Fruit fly (Drosophila melanogaster) whole organism, embryonic: Measurements from ENCODE around the gene CG15358.

Source experiments
- Aef1 ChIP-seq: fragments of 200-800 bp; sonication (Bioruptor generic); IDR thresholded peaks from 3 replicates; pipeline ENCODE4 v1.3.6; 2022; ENCODE audit warnings: missing biosample characterization, missing genetic modification characterization
- Atf3 ChIP-seq: fragments of 200-800 bp; sonication (Bioruptor generic); optimal IDR thresholded peaks from 3 replicates; lab custom pipeline; 2016; ENCODE audit warnings: missing biosample characterization, missing genetic modification characterization
- CG11247 ChIP-seq: fragments of 200-800 bp; sonication (Bioruptor generic); IDR thresholded peaks from 2 replicates; pipeline ENCODE4 v1.3.6; 2022; ENCODE audit warnings: missing biosample characterization, missing genetic modification characterization
- CG12155 ChIP-seq: fragments of 200-800 bp; sonication (Bioruptor generic); optimal IDR thresholded peaks from 3 replicates; lab custom pipeline; 2016; ENCODE audit warnings: missing biosample characterization, missing genetic modification characterization
- CG12219 ChIP-seq: fragments of 200-800 bp; sonication (Bioruptor generic); optimal IDR thresholded peaks from 3 replicates; lab custom pipeline; 2018; ENCODE audit warnings: missing biosample characterization, mild to moderate bottlenecking, missing genetic modification characterization
- CG14965 ChIP-seq: fragments of 200-800 bp; sonication (Bioruptor generic); optimal IDR thresholded peaks from 2 replicates; lab custom pipeline; 2016; ENCODE audit warnings: missing biosample characterization, missing genetic modification characterization, borderline replicate concordance
- CG15479 ChIP-seq: fragments of 200-800 bp; sonication (Bioruptor generic); optimal IDR thresholded peaks from 3 replicates; lab custom pipeline; 2019; ENCODE audit warnings: missing biosample characterization, mild to moderate bottlenecking, missing genetic modification characterization, moderate library complexity
- CG1832 ChIP-seq: fragments of 200-800 bp; sonication (Bioruptor generic); optimal IDR thresholded peaks from 2 replicates; lab custom pipeline; 2017; ENCODE audit warnings: missing biosample characterization, mild to moderate bottlenecking, missing genetic modification characterization, inconsistent platforms
- CG4707 ChIP-seq: fragments of 200-800 bp; sonication (Bioruptor generic); optimal IDR thresholded peaks from 2 replicates; lab custom pipeline; 2018; ENCODE audit warnings: missing biosample characterization, mild to moderate bottlenecking, missing genetic modification characterization, moderate library complexity
- CG5245 ChIP-seq: fragments of 200-800 bp; sonication (Bioruptor generic); optimal IDR thresholded peaks from 3 replicates; lab custom pipeline; 2016; ENCODE audit warnings: missing biosample characterization, missing genetic modification characterization
- CG7839 ChIP-seq: fragments of 200-800 bp; sonication (Bioruptor generic); optimal IDR thresholded peaks from 3 replicates; lab custom pipeline; 2018; ENCODE audit warnings: missing biosample characterization, mild to moderate bottlenecking, missing genetic modification characterization, moderate library complexity
- CG9797 ChIP-seq: fragments of 200-800 bp; sonication (Bioruptor generic); optimal IDR thresholded peaks from 3 replicates; lab custom pipeline; 2018; ENCODE audit warnings: missing biosample characterization, mild to moderate bottlenecking, missing genetic modification characterization
- D ChIP-seq, 2 experiments: fragments of 200-800 bp in 1 of 2; fragments of >200 bp in 1 of 2; sonication (Bioruptor generic) in 1 of 2; optimal IDR thresholded peaks; 2 replicates in 1 of 2; 3 replicates in 1 of 2; lab custom pipeline; 2017; ENCODE audit warnings: mild to moderate bottlenecking in 1 of 2, missing biosample characterization in 1 of 2, missing genetic modification characterization in 1 of 2, missing genetic modification reagents in 1 of 2
- Dad ChIP-seq: fragments of 200-800 bp; sonication (Bioruptor generic); optimal IDR thresholded peaks from 3 replicates; lab custom pipeline; 2016; ENCODE audit warnings: missing biosample characterization, missing genetic modification characterization
- Deaf1 ChIP-seq: fragments of 200-800 bp; optimal IDR thresholded peaks from 3 replicates; lab custom pipeline; 2019; ENCODE audit warnings: missing biosample characterization, mild to moderate bottlenecking, missing genetic modification characterization, moderate library complexity
- HLH3B ChIP-seq: fragments of 200-800 bp; sonication (Bioruptor generic); IDR thresholded peaks from 2 replicates; pipeline ENCODE4 v1.3.6; 2022; ENCODE audit warnings: missing biosample characterization, missing genetic modification characterization
- HmgD ChIP-seq: fragments of 200-800 bp; sonication (Bioruptor generic); optimal IDR thresholded peaks from 3 replicates; lab custom pipeline; 2016; ENCODE audit warnings: missing biosample characterization, missing genetic modification characterization
- Lpt ChIP-seq: fragments of >200 bp; optimal IDR thresholded peaks from 2 replicates; lab custom pipeline; 2018; ENCODE audit warnings: missing biosample characterization, missing genetic modification characterization
- MTF-1 ChIP-seq: fragments of 200-800 bp; sonication (Bioruptor generic); optimal IDR thresholded peaks from 2 replicates; lab custom pipeline; 2018; ENCODE audit warnings: missing biosample characterization, mild to moderate bottlenecking, missing genetic modification characterization, borderline replicate concordance
- Max ChIP-seq: fragments of 200-800 bp; sonication (Bioruptor generic); optimal IDR thresholded peaks from 2 replicates; lab custom pipeline; 2016; ENCODE audit warnings: missing biosample characterization, mild to moderate bottlenecking, missing genetic modification characterization
- Nf-YB ChIP-seq: fragments of 200-800 bp; sonication (Bioruptor generic); optimal IDR thresholded peaks from 3 replicates; lab custom pipeline; 2019; ENCODE audit warnings: missing biosample characterization, mild to moderate bottlenecking, missing genetic modification characterization, moderate library complexity
- Sry-β ChIP-seq: fragments of 200-800 bp; sonication (Bioruptor generic); optimal IDR thresholded peaks from 2 replicates; lab custom pipeline; 2018; ENCODE audit warnings: missing biosample characterization, mild to moderate bottlenecking, missing genetic modification characterization, moderate library complexity
- Stat92E ChIP-seq, 3 experiments: fragments of >200 bp in 2 of 3; fragments of 200-800 bp in 1 of 3; sonication (Bioruptor generic) in 1 of 3; optimal IDR thresholded peaks; 2 replicates each; lab custom pipeline; 2017 to 2019; ENCODE audit warnings: missing biosample characterization in 3 of 3, missing genetic modification characterization in 3 of 3, mild to moderate bottlenecking in 1 of 3, moderate library complexity in 1 of 3
- TFAM ChIP-seq: fragments of 200-800 bp; sonication (Bioruptor generic); optimal IDR thresholded peaks from 2 replicates; lab custom pipeline; 2017; ENCODE audit warnings: missing biosample characterization, missing genetic modification characterization, inconsistent platforms
- ara ChIP-seq: fragments of 200-800 bp; sonication (Bioruptor generic); IDR thresholded peaks from 2 replicates; pipeline ENCODE4 v1.3.6; 2022; ENCODE audit warnings: missing biosample characterization, missing genetic modification characterization
- cg ChIP-seq: fragments of 200-800 bp; sonication (Bioruptor generic); optimal IDR thresholded peaks from 3 replicates; lab custom pipeline; 2019; ENCODE audit warnings: missing biosample characterization, mild to moderate bottlenecking, missing genetic modification characterization, moderate library complexity
- chinmo ChIP-seq: fragments of 200-800 bp; sonication (Bioruptor generic); IDR thresholded peaks from 4 replicates; pipeline ENCODE4 v1.3.6; 2022; ENCODE audit warnings: missing biosample characterization, missing genetic modification characterization; ENCODE audit not compliant: partially characterized antibody
- crol ChIP-seq: fragments of 200-800 bp; sonication (Bioruptor generic); IDR thresholded peaks from 2 replicates; pipeline ENCODE4 v1.3.6; 2022; ENCODE audit warnings: missing biosample characterization, missing genetic modification characterization
- dpn ChIP-seq, 2 experiments: fragments of 200-800 bp; sonication (Bioruptor generic); optimal IDR thresholded peaks; 3 replicates each; lab custom pipeline; 2016; ENCODE audit warnings: missing biosample characterization in 2 of 2, missing genetic modification characterization in 2 of 2
- fu2 ChIP-seq: fragments of 200-800 bp; sonication (Bioruptor generic); optimal IDR thresholded peaks from 2 replicates; lab custom pipeline; 2016; ENCODE audit warnings: missing biosample characterization, missing genetic modification characterization
- gce ChIP-seq: fragments of 200-800 bp; sonication (Bioruptor generic); IDR thresholded peaks from 3 replicates; pipeline ENCODE4 v1.3.6; 2022; ENCODE audit warnings: missing biosample characterization, missing genetic modification characterization
- gem ChIP-seq: fragments of 200-800 bp; sonication (Bioruptor generic); optimal IDR thresholded peaks from 2 replicates; lab custom pipeline; 2019; ENCODE audit warnings: missing biosample characterization, mild to moderate bottlenecking, missing genetic modification characterization, moderate library complexity
- her ChIP-seq: fragments of 200-800 bp; sonication (Bioruptor generic); optimal IDR thresholded peaks from 2 replicates; lab custom pipeline; 2016; ENCODE audit warnings: missing biosample characterization, missing genetic modification characterization
- insv ChIP-seq, 2 experiments: fragments of 200-800 bp; sonication (Bioruptor generic); optimal IDR thresholded peaks; 3 replicates each; lab custom pipeline; 2016 to 2018; ENCODE audit warnings: missing biosample characterization in 2 of 2, missing genetic modification characterization in 2 of 2
- inv ChIP-seq: fragments of 200-800 bp; sonication (Bioruptor generic); IDR thresholded peaks from 2 replicates; pipeline ENCODE4 v1.3.6; 2022; ENCODE audit warnings: missing biosample characterization, missing genetic modification characterization; ENCODE audit not compliant: partially characterized antibody
- ken ChIP-seq: fragments of 200-800 bp; sonication (Bioruptor generic); IDR thresholded peaks from 3 replicates; pipeline ENCODE4 v1.3.6; 2022; ENCODE audit warnings: missing biosample characterization, missing genetic modification characterization
- nom ChIP-seq: fragments of 200-800 bp; sonication (Bioruptor generic); optimal IDR thresholded peaks from 2 replicates; lab custom pipeline; 2017; ENCODE audit warnings: missing biosample characterization, missing genetic modification characterization, mild to moderate bottlenecking, moderate library complexity, missing genetic modification reagents
- pros ChIP-seq: fragments of 200-800 bp; sonication (Bioruptor generic); optimal IDR thresholded peaks from 3 replicates; lab custom pipeline; 2019; ENCODE audit warnings: missing biosample characterization, mild to moderate bottlenecking, missing genetic modification characterization, moderate library complexity
- ro ChIP-seq: fragments of 200-800 bp; sonication (Bioruptor generic); IDR thresholded peaks from 2 replicates; pipeline ENCODE4 v1.3.6; 2022; ENCODE audit warnings: missing biosample characterization, missing genetic modification characterization
- row ChIP-seq: fragments of 200-800 bp; sonication (Bioruptor generic); IDR thresholded peaks from 3 replicates; pipeline ENCODE4 v1.3.6; 2022; ENCODE audit warnings: missing biosample characterization, missing genetic modification characterization
- schlank ChIP-seq: fragments of 200-800 bp; sonication (Bioruptor generic); optimal IDR thresholded peaks from 2 replicates; lab custom pipeline; 2018; ENCODE audit warnings: missing biosample characterization, mild to moderate bottlenecking, missing genetic modification characterization
- tll ChIP-seq, 2 experiments: fragments of 200-800 bp in 1 of 2; fragments of >200 bp in 1 of 2; sonication (Bioruptor generic) in 1 of 2; optimal IDR thresholded peaks; 2 replicates each; lab custom pipeline; 2017 to 2019; ENCODE audit warnings: missing biosample characterization in 2 of 2, missing genetic modification characterization in 2 of 2, mild to moderate bottlenecking in 1 of 2, moderate library complexity in 1 of 2
- toy ChIP-seq: fragments of 200-800 bp; sonication (Bioruptor generic); IDR thresholded peaks from 2 replicates; pipeline ENCODE4 v1.3.6; 2022; ENCODE audit warnings: missing biosample characterization, missing genetic modification characterization
- z ChIP-seq: fragments of 200-800 bp; sonication (Bioruptor generic); IDR thresholded peaks from 3 replicates; pipeline ENCODE4 v1.3.6; 2022; ENCODE audit warnings: missing biosample characterization, missing genetic modification characterization
- zf30C ChIP-seq: fragments of 200-800 bp; sonication (Bioruptor generic); optimal IDR thresholded peaks from 3 replicates; lab custom pipeline; 2018; ENCODE audit warnings: missing biosample characterization, mild to moderate bottlenecking, missing genetic modification characterization
- zfh1 ChIP-seq: fragments of 200-800 bp; sonication (Bioruptor generic); IDR thresholded peaks from 3 replicates; pipeline ENCODE4 v1.3.6; 2022; ENCODE audit warnings: missing biosample characterization, missing genetic modification characterization

The CG15358 gene

dm6 chr2L:1886533-1887183 lies 3.6 kb upstream of the CG15358 start (continued):
- TF ChIP-seq CG15479 (GFP tag; lab: Kevin White, UChicago) (peak; percentile 0), CG9797 (GFP tag; lab: Kevin White, UChicago) (no peak), row (0 out of 3 replicates have a peak, but pooled peaks have one; percentile 11), CG11247 (GFP tag; lab: Robert Waterston, UW) (no peak), schlank (tag; lab: Kevin White, UChicago) (no peak), Lpt (GFP tag; lab: Kevin White, UChicago) (no peak), CG5245 (GFP tag; lab: Kevin White, UChicago) (no peak), cg (no peak), CG7839 (no peak), Max (no peak), CG1832 (no peak), HLH3B (GFP tag; lab: Robert Waterston, UW) (no peak), MTF-1 (no peak), tll (GFP tag; optimal IDR thresholded peaks at IDR 0.05; lab: Kevin White, UChicago) (peak in 1 of 2 experiments; percentile 74), ken (GFP tag; lab: Robert Waterston, UW) (no peak), CG14965 (GFP tag; lab: Kevin White, UChicago) (no peak), D (optimal IDR thresholded peaks at IDR 0.05; lab: Kevin White, UChicago) (no peak), D (GFP tag; optimal IDR thresholded peaks at IDR 0.05; lab: Kevin White, UChicago) (no peak), gem (tag; lab: Kevin White, UChicago) (no peak), zf30C (peak; percentile 85), CG12219 (GFP tag; lab: Kevin White, UChicago) (no peak), gce (GFP tag; lab: Robert Waterston, UW) (no peak), chinmo (GFP tag; lab: Robert Waterston, UW) (no peak), dpn (GFP tag; optimal IDR thresholded peaks at IDR 0.05; lab: Kevin White, UChicago) (no peak), Stat92E (GFP tag; optimal IDR thresholded peaks at IDR 0.05; lab: Kevin White, UChicago) (no peak), Deaf1 (tag; lab: Kevin White, UChicago) (no peak), CG12155 (no peak), z (GFP tag; lab: Robert Waterston, UW) (peak; percentile 86), nom (GFP tag; lab: Kevin White, UChicago) (peak; percentile 51), ro (no peak), zfh1 (GFP tag; lab: Robert Waterston, UW) (no peak), fu2 (no peak), Sry-β (GFP tag; lab: Kevin White, UChicago) (no peak), her (no peak), Aef1 (GFP tag; lab: Robert Waterston, UW) (no peak), pros (GFP tag; lab: Kevin White, UChicago) (peak; percentile 97), HmgD (no peak), Atf3 (GFP tag; lab: Kevin White, UChicago) (no peak), inv (no peak), insv (GFP tag; optimal IDR thresholded peaks at IDR 0.05; lab: Kevin White, UChicago) (peak in 1 of 2 experiments; percentile 80), crol (GFP tag; lab: Robert Waterston, UW) (peak; percentile 71), toy (no peak), CG4707 (GFP tag; lab: Kevin White, UChicago) (no peak), ara (GFP tag; lab: Robert Waterston, UW) (no peak), Dad (no peak), Nf-YB (GFP tag; lab: Kevin White, UChicago) (peak; percentile 81), TFAM (GFP tag; lab: Kevin White, UChicago) (no peak)
